Fruit fly (Drosophila melanogaster) whole organism, pupa: ENCODE results near the gene CG44044.

Experiments used
- CG10348 ChIP-seq: fragments of 200-800 bp; sonication (Bioruptor generic); IDR thresholded peaks from 2 replicates; pipeline ENCODE4 v1.3.6; 2022; ENCODE audit warnings: missing biosample characterization, missing genetic modification characterization
- CG12605 ChIP-seq: fragments of 200-800 bp; sonication (Bioruptor generic); IDR thresholded peaks from 2 replicates; pipeline ENCODE4 v1.3.6; 2022; ENCODE audit warnings: missing biosample characterization, missing genetic modification characterization
- CG13204 ChIP-seq: fragments of 200-800 bp; sonication (Bioruptor generic); optimal IDR thresholded peaks from 2 replicates; lab custom pipeline; 2018; ENCODE audit warnings: missing biosample characterization, mild to moderate bottlenecking, missing genetic modification characterization, moderate library complexity
- CG14655 ChIP-seq: fragments of 200-800 bp; sonication (Bioruptor generic); optimal IDR thresholded peaks from 3 replicates; lab custom pipeline; 2017; ENCODE audit warnings: mild to moderate bottlenecking, missing biosample characterization, missing genetic modification reagents, missing genetic modification characterization
- CG15710 ChIP-seq: fragments of 200-800 bp; sonication (Bioruptor generic); optimal IDR thresholded peaks from 2 replicates; lab custom pipeline; 2018; ENCODE audit warnings: missing biosample characterization, mild to moderate bottlenecking, missing genetic modification characterization, moderate library complexity
- CG17806 ChIP-seq: fragments of 200-800 bp; sonication (Bioruptor generic); optimal IDR thresholded peaks from 2 replicates; lab custom pipeline; 2018; ENCODE audit warnings: missing biosample characterization, mild to moderate bottlenecking, missing genetic modification characterization, moderate library complexity
- CG32121 ChIP-seq: fragments of 200-800 bp; sonication (Bioruptor generic); IDR thresholded peaks from 2 replicates; pipeline ENCODE4 v1.3.6; 2022; ENCODE audit warnings: missing biosample characterization, missing genetic modification characterization
- CG34367 ChIP-seq: fragments of 200-800 bp; sonication (Bioruptor generic); optimal IDR thresholded peaks from 2 replicates; lab custom pipeline; 2018; ENCODE audit warnings: missing biosample characterization, mild to moderate bottlenecking, missing genetic modification characterization
- CG4496 ChIP-seq: fragments of 200-800 bp; sonication (Bioruptor generic); IDR thresholded peaks from 3 replicates; pipeline ENCODE4 v1.3.6; 2022; ENCODE audit warnings: missing biosample characterization, missing genetic modification characterization
- CG8159 ChIP-seq: fragments of 200-800 bp; sonication (Bioruptor generic); optimal IDR thresholded peaks from 3 replicates; lab custom pipeline; 2018; ENCODE audit warnings: missing biosample characterization, mild to moderate bottlenecking, missing genetic modification characterization, moderate library complexity
- CG8301 ChIP-seq: fragments of 200-800 bp; sonication (Bioruptor generic); optimal IDR thresholded peaks from 2 replicates; lab custom pipeline; 2018; ENCODE audit warnings: missing biosample characterization, mild to moderate bottlenecking, missing genetic modification characterization
- CG9948 ChIP-seq: fragments of 200-800 bp; sonication (Bioruptor generic); optimal IDR thresholded peaks from 2 replicates; lab custom pipeline; 2018; ENCODE audit warnings: missing biosample characterization, mild to moderate bottlenecking, missing genetic modification characterization, moderate library complexity
- D1 ChIP-seq: fragments of 200-800 bp; sonication (Bioruptor generic); optimal IDR thresholded peaks from 2 replicates; lab custom pipeline; 2018; ENCODE audit warnings: missing biosample characterization, mild to moderate bottlenecking, missing genetic modification characterization, moderate library complexity
- EcR ChIP-seq: fragments of 200-800 bp; sonication (Bioruptor generic); optimal IDR thresholded peaks from 3 replicates; lab custom pipeline; 2019; ENCODE audit warnings: missing biosample characterization, missing genetic modification characterization, mild to moderate bottlenecking, moderate library complexity, missing genetic modification reagents
- Ets98B ChIP-seq: fragments of 200-800 bp; sonication (Bioruptor generic); IDR thresholded peaks from 2 replicates; pipeline ENCODE4 v1.3.6; 2022; ENCODE audit warnings: missing biosample characterization, missing genetic modification characterization
- Pif1A ChIP-seq: fragments of 200-800 bp; sonication (Bioruptor generic); optimal IDR thresholded peaks from 3 replicates; lab custom pipeline; 2016; ENCODE audit warnings: missing biosample characterization, missing genetic modification characterization
- Pif1B ChIP-seq: fragments of 200-800 bp; sonication (Bioruptor generic); optimal IDR thresholded peaks from 3 replicates; lab custom pipeline; 2016; ENCODE audit warnings: missing biosample characterization, missing genetic modification characterization
- Snoo ChIP-seq: fragments of 200-800 bp; sonication (Bioruptor generic); optimal IDR thresholded peaks from 3 replicates; lab custom pipeline; 2017; ENCODE audit warnings: missing biosample characterization, mild to moderate bottlenecking, missing genetic modification characterization, inconsistent platforms
- fd96Ca ChIP-seq: fragments of 200-800 bp; sonication (Bioruptor generic); IDR thresholded peaks from 3 replicates; pipeline ENCODE4 v1.3.6; 2022; ENCODE audit warnings: missing biosample characterization, missing genetic modification characterization
- gl ChIP-seq: fragments of 200-800 bp; sonication (Bioruptor generic); optimal IDR thresholded peaks from 2 replicates; lab custom pipeline; 2018; ENCODE audit warnings: missing biosample characterization, mild to moderate bottlenecking, missing genetic modification characterization
- rn ChIP-seq: fragments of 200-800 bp; sonication (Bioruptor generic); IDR thresholded peaks from 2 replicates; pipeline ENCODE4 v1.3.6; 2022; ENCODE audit warnings: missing biosample characterization, missing genetic modification characterization

Gene CG44044

dm6 chr3R:16321538-16321937, at the start of gene CG44044:
TSS of gene CG44044 (plus strand) at chr3R:16321838.
- TF ChIP-seq Pif1A (GFP tag; lab: Kevin White, UChicago): no peak
- TF ChIP-seq CG17806 (tag; lab: Kevin White, UChicago): no peak
- TF ChIP-seq CG32121 (GFP tag; lab: Robert Waterston, UW): no peak
- TF ChIP-seq Snoo (tag; lab: Kevin White, UChicago): no peak
- TF ChIP-seq rn (GFP tag; lab: Robert Waterston, UW): no peak
- no peak for TF ChIP-seq CG34367 (tag; lab: Kevin White, UChicago)
- TF ChIP-seq Pif1B (GFP tag; lab: Kevin White, UChicago): no peak
- TF ChIP-seq EcR (GFP tag; lab: Kevin White, UChicago): no peak
- TF ChIP-seq gl (tag; lab: Kevin White, UChicago): no peak
- no peak for TF ChIP-seq CG14655 (GFP tag; lab: Kevin White, UChicago)

- no peak for TF ChIP-seq gl (tag; lab: Kevin White, UChicago)
- no peak for TF ChIP-seq CG10348
- no peak for TF ChIP-seq CG13204 (GFP tag; lab: Kevin White, UChicago)
- TF ChIP-seq, all 21 proteins: peak for 0
These were observed 49.5 kb upstream of the CG44044 start, which contains the start of the genes Mat89Ba and gish for dm6 chr3R:16272185-16272584. TSS of gene Mat89Ba (minus strand) at chr3R:16272415. TSS of gene gish (plus strand) at chr3R:16272452.

dm6 chr3R:16272754-16273502, 48.7 kb upstream of the CG44044 start:
- TF ChIP-seq CG9948 (tag; lab: Kevin White, UChicago) (no peak), CG13204 (GFP tag; lab: Kevin White, UChicago) (no peak), Pif1B (GFP tag; lab: Kevin White, UChicago) (no peak), CG12605 (GFP tag; lab: Robert Waterston, UW) (no peak), fd96Ca (no peak), CG10348 (no peak), gl (tag; lab: Kevin White, UChicago) (no peak), Snoo (tag; lab: Kevin White, UChicago) (no peak), EcR (GFP tag; lab: Kevin White, UChicago) (no peak)

dm6 chr3R:16273503-16274131, 48.0 kb upstream of the CG44044 start:
- TF ChIP-seq rn (GFP tag; lab: Robert Waterston, UW) (no peak), gl (tag; lab: Kevin White, UChicago) (no peak), CG15710 (tag; lab: Kevin White, UChicago) (no peak), CG8301 (tag; lab: Kevin White, UChicago) (no peak), Ets98B (no peak), Snoo (tag; lab: Kevin White, UChicago) (no peak), CG10348 (no peak), CG8159 (tag; lab: Kevin White, UChicago) (no peak), CG4496 (no peak), fd96Ca (no peak), CG14655 (GFP tag; lab: Kevin White, UChicago) (no peak), CG13204 (GFP tag; lab: Kevin White, UChicago) (no peak)

- TF ChIP-seq CG4496: peak; percentile 20; the same call in 1 of the 3 replicates
- TF ChIP-seq CG8301 (tag; lab: Kevin White, UChicago): no peak
- peak; percentile 40; the same call in 1 of the 3 replicates for TF ChIP-seq fd96Ca
- peak; percentile 62 for TF ChIP-seq EcR (GFP tag; lab: Kevin White, UChicago)
- TF ChIP-seq CG12605 (GFP tag; lab: Robert Waterston, UW): no peak
- TF ChIP-seq Snoo (tag; lab: Kevin White, UChicago): no peak
These were observed 47.1 kb upstream of the CG44044 start for dm6 chr3R:16274534-16274933.

dm6 chr3R:16275329-16275728, 46.3 kb upstream of the CG44044 start:
- no peak for TF ChIP-seq CG17806 (tag; lab: Kevin White, UChicago)

- no peak for TF ChIP-seq CG13204 (GFP tag; lab: Kevin White, UChicago)
- TF ChIP-seq CG32121 (GFP tag; lab: Robert Waterston, UW): peak; percentile 73
- TF ChIP-seq D1 (tag; lab: Kevin White, UChicago): no peak
- TF ChIP-seq fd96Ca: 0 out of 3 replicates have a peak, but pooled peaks have one; percentile 31
- TF ChIP-seq Ets98B: peak; percentile 45
These were observed 45.6 kb upstream of the CG44044 start for dm6 chr3R:16275890-16276619.
